Worm (Caenorhabditis elegans) whole organism, L4 larva: Measurements from ENCODE around the gene nhx-5.

Source experiments
- ceh-44 ChIP-seq: fragments of 200-800 bp; sonication (Bioruptor generic); IDR thresholded peaks from 2 replicates; pipeline ENCODE4 v1.3.6; 2022; ENCODE audit warnings: missing genetic modification reagents, missing genetic modification characterization, missing compliant biosample characterization
- lsy-2 ChIP-seq, 2 experiments: fragments of 150-350 bp in 1 of 2; sonication (generic microtip) in 1 of 2; optimal IDR thresholded peaks; 2 replicates each; lab custom pipeline; 2014 to 2017; ENCODE audit warnings: missing biosample characterization in 2 of 2, missing genetic modification characterization in 2 of 2
- madf-9 ChIP-seq: fragments of 200-800 bp; sonication (Bioruptor generic); conservative IDR thresholded peaks from 2 replicates; pipeline ENCODE4 v1.3.6; 2022; ENCODE audit warnings: missing genetic modification reagents, missing genetic modification characterization, missing compliant biosample characterization
- nhr-76 ChIP-seq: fragments of 150-350 bp; optimal IDR thresholded peaks from 2 replicates; lab custom pipeline; 2014; ENCODE audit warnings: missing biosample characterization, missing genetic modification characterization
- pha-4 ChIP-seq, 2 experiments: fragments of 150-350 bp in 1 of 2; fragments of 200-800 bp in 1 of 2; sonication (Bioruptor generic) in 1 of 2; IDR thresholded peaks in 1 of 2; optimal IDR thresholded peaks in 1 of 2; 2 replicates each; pipeline versions ENCODE4 v1.3.6 to Lab custom; 2014 to 2022; ENCODE audit warnings: missing genetic modification characterization in 2 of 2, missing genetic modification reagents in 2 of 2, missing biosample characterization in 1 of 2, missing compliant biosample characterization in 1 of 2

- TF ChIP-seq madf-9 (no peak), nhr-76 (tag; lab: Kevin White, UChicago) (no peak), pha-4 (GFP tag; IDR thresholded peaks at IDR 0.05; lab: Robert Waterston, UW) (no peak), pha-4 (tag; optimal IDR thresholded peaks at IDR 0.05; lab: Kevin White, UChicago) (no peak), lsy-2 (tag; optimal IDR thresholded peaks at IDR 0.05; lab: Kevin White, UChicago) (no peak), ceh-44 (no peak)
Measured at ce11 chrX:10604386-10604785, 27.6 kb downstream of the nhx-5 start, which contains the start of gene flp-19.
